Fruit fly (Drosophila melanogaster) Kc167 (cell line): ENCODE measurements around the gene Chro.

Experiments used
- Myc ChIP-seq: fragments of >200 bp; optimal IDR thresholded peaks from 2 replicates; lab custom pipeline; 2017; ENCODE audit warnings: missing external identifiers
- Sin3A ChIP-seq: fragments of >200 bp; optimal IDR thresholded peaks from 2 replicates; lab custom pipeline; 2018; ENCODE audit warnings: missing external identifiers
- h ChIP-seq: fragments of >200 bp; optimal IDR thresholded peaks from 3 replicates; lab custom pipeline; 2018; ENCODE audit warnings: missing external identifiers
- insv ChIP-seq: fragments of >200 bp; optimal IDR thresholded peaks from 3 replicates; lab custom pipeline; 2018; ENCODE audit warnings: missing external identifiers
- psq ChIP-seq: fragments of >200 bp; optimal IDR thresholded peaks from 2 replicates; lab custom pipeline; 2017; ENCODE audit warnings: missing external identifiers
- ttk ChIP-seq: sonication (Bioruptor generic); optimal IDR thresholded peaks from 2 replicates; lab custom pipeline; 2017; ENCODE audit warnings: missing external identifiers

dm6 chr3L:22886939-22887338 lies 8.2 kb upstream of the Chro start:
- TF ChIP-seq psq (lab: Kevin White, UChicago) (no peak), ttk (no peak), h (lab: Kevin White, UChicago) (no peak), Sin3A (lab: Kevin White, UChicago) (no peak), insv (lab: Kevin White, UChicago) (no peak), Myc (lab: Kevin White, UChicago) (no peak)
